Fruit fly (Drosophila melanogaster) whole organism, wandering third instar larva: Measurements from ENCODE around the gene BCL7-like.

Experiments used
- Abd-B ChIP-seq: fragments of >200 bp; optimal IDR thresholded peaks from 2 replicates; lab custom pipeline; 2017; ENCODE audit warnings: missing biosample characterization, missing genetic modification characterization
- CG32264 ChIP-seq: fragments of 200-800 bp; sonication (Bioruptor generic); optimal IDR thresholded peaks from 2 replicates; lab custom pipeline; 2016; ENCODE audit warnings: missing biosample characterization, missing genetic modification characterization
- CrebA ChIP-seq: fragments of 200-800 bp; sonication (Bioruptor generic); optimal IDR thresholded peaks from 2 replicates; lab custom pipeline; 2016; ENCODE audit warnings: missing biosample characterization, mild to moderate bottlenecking, missing genetic modification characterization, borderline replicate concordance
- Hr78 ChIP-seq: fragments of >200 bp; optimal IDR thresholded peaks from 2 replicates; lab custom pipeline; 2017; ENCODE audit warnings: missing biosample characterization, missing genetic modification characterization
- Mio ChIP-seq: sonication (Bioruptor generic); optimal IDR thresholded peaks from 2 replicates; lab custom pipeline; 2016; ENCODE audit warnings: missing biosample characterization, missing genetic modification characterization
- Myc ChIP-seq: fragments of >200 bp; optimal IDR thresholded peaks from 2 replicates; lab custom pipeline; 2017
- Sp1 ChIP-seq: fragments of 200-800 bp; sonication (Bioruptor generic); optimal IDR thresholded peaks from 3 replicates; lab custom pipeline; 2019; ENCODE audit warnings: missing biosample characterization, mild to moderate bottlenecking, missing genetic modification characterization, moderate library complexity
- dl ChIP-seq, 2 experiments: fragments of 175-275, 200-275 bp in 1 of 2; fragments of 200-275 bp in 1 of 2; sonication (Bioruptor generic); optimal IDR thresholded peaks; lab custom pipeline; 2018; ENCODE audit warnings: mild to moderate bottlenecking in 2 of 2, missing biosample characterization in 2 of 2, missing genetic modification characterization in 2 of 2, moderate library complexity in 2 of 2; ENCODE audit not compliant: partially characterized antibody in 2 of 2, insufficient read depth in 1 of 2
- fru ChIP-seq: fragments of 200-800 bp; sonication (Bioruptor generic); optimal IDR thresholded peaks from 3 replicates; lab custom pipeline; 2016; ENCODE audit warnings: missing biosample characterization, mild to moderate bottlenecking, missing genetic modification characterization
- h ChIP-seq: fragments of 200-800 bp; sonication (Bioruptor generic); optimal IDR thresholded peaks from 3 replicates; lab custom pipeline; 2016; ENCODE audit warnings: missing biosample characterization, mild to moderate bottlenecking, missing genetic modification characterization
- pan ChIP-seq: fragments of >200 bp; optimal IDR thresholded peaks from 2 replicates; lab custom pipeline; 2017
- psq ChIP-seq: fragments of 200-800 bp; sonication (Bioruptor generic); optimal IDR thresholded peaks from 3 replicates; lab custom pipeline; 2017; ENCODE audit warnings: missing biosample characterization, mild to moderate bottlenecking, missing genetic modification characterization, moderate library complexity
- tai ChIP-seq: sonication (Bioruptor generic); optimal IDR thresholded peaks from 2 replicates; lab custom pipeline; 2016; ENCODE audit warnings: missing biosample characterization, missing genetic modification characterization
- woc ChIP-seq: sonication (Bioruptor generic); optimal IDR thresholded peaks from 2 replicates; lab custom pipeline; 2016; ENCODE audit warnings: missing biosample characterization, mild to moderate bottlenecking, missing genetic modification characterization

DNA sequence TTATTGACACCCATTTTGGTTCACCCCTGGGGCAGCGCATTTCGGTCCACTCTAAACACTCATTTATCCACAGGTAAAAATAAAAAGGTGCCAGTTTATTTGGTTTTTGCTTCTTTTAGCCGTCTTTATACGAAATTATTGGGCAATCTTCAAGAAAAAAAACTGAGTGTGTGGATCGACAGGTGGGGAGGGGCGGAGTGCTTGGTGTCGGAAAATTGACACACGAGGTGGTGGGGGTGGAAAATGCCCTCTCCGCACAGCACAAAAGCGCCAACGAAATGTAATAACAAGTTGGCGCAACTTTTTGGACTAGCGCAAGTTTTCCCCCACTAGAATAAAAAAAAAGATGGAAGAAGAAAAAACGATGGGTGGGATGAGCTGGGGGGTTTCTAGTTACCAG, 10.9 kb upstream of the BCL7-like start:
- TF ChIP-seq woc (GFP tag; lab: Kevin White, UChicago) = no peak
- no peak for TF ChIP-seq CrebA
- TF ChIP-seq dl (GFP tag; optimal IDR thresholded peaks at IDR 0.05; lab: Kevin White, UChicago; ENCODE audit: insufficient read depth in 1 of 2, partially characterized antibody in 2 of 2) = no peak
- no peak for TF ChIP-seq CG32264
- TF ChIP-seq fru (GFP tag; lab: Kevin White, UChicago) = no peak
- no peak for TF ChIP-seq Mio (GFP tag; lab: Kevin White, UChicago)
- TF ChIP-seq pan (lab: Kevin White, UChicago) = no peak
- no peak for TF ChIP-seq Hr78 (GFP tag; lab: Kevin White, UChicago)
- TF ChIP-seq tai = no peak
- TF ChIP-seq Sp1 (GFP tag; lab: Kevin White, UChicago) = no peak
- TF ChIP-seq psq = no peak
- TF ChIP-seq Myc (lab: Kevin White, UChicago) = no peak
- TF ChIP-seq h (GFP tag; lab: Kevin White, UChicago) = no peak
- no peak for TF ChIP-seq Abd-B (GFP tag; lab: Kevin White, UChicago)
